Worm (Caenorhabditis elegans) whole organism, young adult: ENCODE measurements around the gene F13B6.2.
"Not testable (repeated sequence)": the region's sequence is repeated elsewhere in the genome, so short reads cannot be mapped to it uniquely, and the experiment has no call there.

ENCODE experiments used
- B0019.2 ChIP-seq: fragments of 200-800 bp; sonication (Bioruptor generic); conservative IDR thresholded peaks from 2 replicates; pipeline ENCODE4 v1.3.6; 2022; ENCODE audit warnings: missing genetic modification reagents, missing genetic modification characterization, missing compliant biosample characterization
- B0336.3 ChIP-seq: fragments of 200-800 bp; sonication (Bioruptor generic); IDR thresholded peaks from 2 replicates; pipeline ENCODE4 v1.3.6; 2022; ENCODE audit warnings: missing genetic modification characterization, missing compliant biosample characterization
- C17E4.6 ChIP-seq: fragments of 200-800 bp; sonication (Bioruptor generic); IDR thresholded peaks from 2 replicates; pipeline ENCODE4 v1.3.6; 2022; ENCODE audit warnings: missing genetic modification reagents, missing genetic modification characterization, missing compliant biosample characterization
- F22D6.2 ChIP-seq: sonication (generic microtip); optimal IDR thresholded peaks from 2 replicates; lab custom pipeline; 2016; ENCODE audit warnings: mild to moderate bottlenecking, missing genetic modification characterization, missing compliant biosample characterization
- F49E8.2 ChIP-seq: sonication (generic microtip); optimal IDR thresholded peaks from 3 replicates; lab custom pipeline; 2017; ENCODE audit warnings: missing genetic modification characterization, mild to moderate bottlenecking, missing compliant biosample characterization, antibody characterized with exemption, moderate library complexity; ENCODE audit not compliant: insufficient read depth
- Y67H2A.10 ChIP-seq: fragments of 200-800 bp; sonication (Bioruptor generic); conservative IDR thresholded peaks from 2 replicates; pipeline ENCODE4 v1.3.6; 2022; ENCODE audit warnings: missing genetic modification reagents, missing genetic modification characterization, missing compliant biosample characterization
- Y79H2A.3 ChIP-seq: fragments of 200-800 bp; sonication (Bioruptor generic); conservative IDR thresholded peaks from 2 replicates; pipeline ENCODE4 v1.3.6; 2022; ENCODE audit warnings: missing genetic modification reagents, missing genetic modification characterization, missing compliant biosample characterization
- Y95B8A.8 ChIP-seq: fragments of 200-800 bp; sonication (Bioruptor generic); IDR thresholded peaks from 2 replicates; pipeline ENCODE4 v1.3.6; 2022; ENCODE audit warnings: missing genetic modification reagents, missing genetic modification characterization, missing compliant biosample characterization
- ama-1 ChIP-seq, 3 experiments: fragments of 150-350 bp in 1 of 3; sonication (generic microtip) in 2 of 3; optimal IDR thresholded peaks; 2 replicates each; lab custom pipeline; 2014 to 2018; ENCODE audit warnings: missing biosample characterization in 2 of 3, missing genetic modification characterization in 2 of 3, missing genetic modification reagents in 2 of 3
- bed-2 ChIP-seq: fragments of 200-800 bp; sonication (Bioruptor generic); IDR thresholded peaks from 2 replicates; pipeline ENCODE4 v1.3.6; 2022; ENCODE audit warnings: missing genetic modification reagents, missing genetic modification characterization, missing compliant biosample characterization
- cebp-1 ChIP-seq, 2 experiments: fragments of 200-800 bp in 1 of 2; sonication (Bioruptor generic) in 1 of 2; sonication (generic microtip) in 1 of 2; IDR thresholded peaks in 1 of 2; optimal IDR thresholded peaks in 1 of 2; 2 replicates each; pipeline versions ENCODE4 v1.3.6 to Lab custom; 2017 to 2022; ENCODE audit warnings: missing compliant biosample characterization in 2 of 2, missing genetic modification characterization in 2 of 2, mild to moderate bottlenecking in 1 of 2, missing genetic modification reagents in 1 of 2, moderate library complexity in 1 of 2
- cebp-2 ChIP-seq: fragments of 200-800 bp; sonication (Bioruptor generic); IDR thresholded peaks from 2 replicates; pipeline ENCODE4 v1.3.6; 2022; ENCODE audit warnings: missing genetic modification characterization, missing compliant biosample characterization
- ceh-40 ChIP-seq: fragments of 200-800 bp; sonication (Bioruptor generic); IDR thresholded peaks from 2 replicates; pipeline ENCODE4 v1.3.6; 2022; ENCODE audit warnings: missing genetic modification characterization, missing compliant biosample characterization
- ceh-58 ChIP-seq: fragments of 200-800 bp; sonication (Bioruptor generic); IDR thresholded peaks from 2 replicates; pipeline ENCODE4 v1.3.6; 2022; ENCODE audit warnings: missing genetic modification characterization, missing compliant biosample characterization
- dox-1 ChIP-seq: fragments of 200-800 bp; sonication (Bioruptor generic); IDR thresholded peaks from 2 replicates; pipeline ENCODE4 v1.3.6; 2022; ENCODE audit warnings: missing genetic modification reagents, missing genetic modification characterization, missing compliant biosample characterization
- efl-1 ChIP-seq: fragments of 150-350 bp; optimal IDR thresholded peaks from 2 replicates; lab custom pipeline; 2014; ENCODE audit warnings: missing biosample characterization, missing genetic modification reagents, missing genetic modification characterization
- egl-44 ChIP-seq: fragments of 200-800 bp; sonication (Bioruptor generic); IDR thresholded peaks from 2 replicates; pipeline ENCODE4 v1.3.6; 2022; ENCODE audit warnings: missing genetic modification reagents, missing genetic modification characterization, missing compliant biosample characterization
- egrh-3 ChIP-seq: fragments of 200-800 bp; sonication (Bioruptor generic); IDR thresholded peaks from 2 replicates; pipeline ENCODE4 v1.3.6; 2022; ENCODE audit warnings: missing genetic modification reagents, missing genetic modification characterization, missing compliant biosample characterization
- ekl-4 ChIP-seq: fragments of 200-800 bp; sonication (Bioruptor generic); IDR thresholded peaks from 2 replicates; pipeline ENCODE4 v1.3.6; 2022; ENCODE audit warnings: missing genetic modification reagents, missing genetic modification characterization, missing compliant biosample characterization
- hmg-1.2 ChIP-seq: fragments of 200-800 bp; sonication (Bioruptor generic); IDR thresholded peaks from 2 replicates; pipeline ENCODE4 v1.3.6; 2022; ENCODE audit warnings: missing genetic modification reagents, missing genetic modification characterization, missing compliant biosample characterization
- hrde-1 ChIP-seq: sonication (generic microtip); optimal IDR thresholded peaks from 2 replicates; lab custom pipeline; 2016; ENCODE audit warnings: missing genetic modification characterization, mild to moderate bottlenecking, missing compliant biosample characterization, moderate library complexity, missing genotype, missing genetic modification reagents, borderline replicate concordance
- lin-26 ChIP-seq: fragments of 200-800 bp; sonication (Bioruptor generic); IDR thresholded peaks from 2 replicates; pipeline ENCODE4 v1.3.6; 2022; ENCODE audit warnings: missing genetic modification reagents, missing genetic modification characterization, missing compliant biosample characterization
- lin-54 ChIP-seq: fragments of 200-800 bp; sonication (Bioruptor generic); optimal IDR thresholded peaks from 2 replicates; lab custom pipeline; 2018; ENCODE audit warnings: mild to moderate bottlenecking, missing genetic modification characterization, missing compliant biosample characterization
- lir-1 ChIP-seq: fragments of 200-800 bp; sonication (Bioruptor generic); conservative IDR thresholded peaks from 2 replicates; pipeline ENCODE4 v1.3.6; 2022; ENCODE audit warnings: missing genetic modification reagents, missing genetic modification characterization, missing compliant biosample characterization
- lsl-1 ChIP-seq: fragments of 200-800 bp; sonication (Bioruptor generic); optimal IDR thresholded peaks from 2 replicates; lab custom pipeline; 2018; ENCODE audit warnings: mild to moderate bottlenecking, missing genetic modification characterization, moderate library complexity, missing compliant biosample characterization
- madf-3 ChIP-seq: fragments of 200-800 bp; sonication (Bioruptor generic); IDR thresholded peaks from 2 replicates; pipeline ENCODE4 v1.3.6; 2022; ENCODE audit warnings: missing genetic modification reagents, missing genetic modification characterization, missing compliant biosample characterization
- mcd-1 ChIP-seq: fragments of 200-800 bp; sonication (Bioruptor generic); IDR thresholded peaks from 2 replicates; pipeline ENCODE4 v1.3.6; 2022; ENCODE audit warnings: missing genetic modification reagents, missing genetic modification characterization, missing compliant biosample characterization
- pbrm-1 ChIP-seq: fragments of 200-800 bp; sonication (Bioruptor generic); IDR thresholded peaks from 2 replicates; pipeline ENCODE4 v1.3.6; 2022; ENCODE audit warnings: missing genetic modification reagents, missing genetic modification characterization, missing compliant biosample characterization
- pha-4 ChIP-seq: fragments of 150-350 bp; sonication (generic microtip); optimal IDR thresholded peaks from 2 replicates; lab custom pipeline; 2014; ENCODE audit warnings: missing biosample characterization, missing genetic modification reagents, missing genetic modification characterization
- rcor-1 ChIP-seq: fragments of 200-800 bp; sonication (Bioruptor generic); IDR thresholded peaks from 2 replicates; pipeline ENCODE4 v1.3.6; 2022; ENCODE audit warnings: missing genetic modification reagents, missing genetic modification characterization, missing compliant biosample characterization
- rec-8 ChIP-seq, 2 experiments: sonication (generic microtip); optimal IDR thresholded peaks; 2 replicates each; lab custom pipeline; 2016; ENCODE audit warnings: mild to moderate bottlenecking in 2 of 2, missing genetic modification characterization in 2 of 2, missing genetic modification reagents in 2 of 2, missing genotype in 2 of 2, missing biosample characterization in 1 of 2, missing compliant biosample characterization in 1 of 2, moderate library complexity in 1 of 2
- sea-2 ChIP-seq: fragments of 200-800 bp; sonication (Bioruptor generic); IDR thresholded peaks from 2 replicates; pipeline ENCODE4 v1.3.6; 2022; ENCODE audit warnings: missing genetic modification characterization, missing compliant biosample characterization
- snpc-1.3 ChIP-seq: sonication (generic microtip); optimal IDR thresholded peaks from 2 replicates; lab custom pipeline; 2017; ENCODE audit warnings: missing genetic modification characterization, mild to moderate bottlenecking, missing compliant biosample characterization, antibody characterized with exemption, moderate library complexity, missing genotype, missing genetic modification reagents; ENCODE audit not compliant: insufficient read depth
- snpc-3.4 ChIP-seq: sonication (generic microtip); optimal IDR thresholded peaks from 2 replicates; lab custom pipeline; 2017; ENCODE audit warnings: missing genetic modification characterization, mild to moderate bottlenecking, missing compliant biosample characterization, antibody characterized with exemption, moderate library complexity, missing genotype, missing genetic modification reagents
- snpc-4 ChIP-seq, 5 experiments: fragments of 150-350 bp in 1 of 5; sonication (generic microtip) in 4 of 5; optimal IDR thresholded peaks; 2 replicates each; lab custom pipeline; 2014 to 2018; ENCODE audit warnings: missing genetic modification characterization in 5 of 5, missing biosample characterization in 3 of 5, antibody characterized with exemption in 2 of 5, mild to moderate bottlenecking in 2 of 5, missing compliant biosample characterization in 2 of 5, missing genotype in 2 of 5, moderate library complexity in 2 of 5, missing genetic modification reagents in 1 of 5
- somi-1 ChIP-seq: fragments of 200-800 bp; sonication (Bioruptor generic); optimal IDR thresholded peaks from 2 replicates; lab custom pipeline; 2018; ENCODE audit warnings: mild to moderate bottlenecking, missing genetic modification characterization, missing compliant biosample characterization
- xnd-1 ChIP-seq: sonication (generic microtip); optimal IDR thresholded peaks from 2 replicates; lab custom pipeline; 2016; ENCODE audit warnings: missing genotype, missing genetic modification reagents, missing genetic modification characterization, missing compliant biosample characterization

The F13B6.2 gene

ce11 chrIV:7485565-7486200, 25.6 kb upstream of the F13B6.2 start:
- not testable (repeated sequence) for TF ChIP-seq ama-1 (optimal IDR thresholded peaks at IDR 0.05; lab: Kevin White, UChicago); cebp-1 (GFP tag; IDR thresholded peaks at IDR 0.05; lab: Robert Waterston, UW); snpc-4 (GFP tag; optimal IDR thresholded peaks at IDR 0.05; lab: Kevin White, UChicago)
- TF ChIP-seq ama-1 (GFP tag; optimal IDR thresholded peaks at IDR 0.05; lab: Kevin White, UChicago) (peak; percentile 32 to 33), snpc-3.4 (tag; lab: Kevin White, UChicago) (peak; percentile 49), cebp-1 (tag; optimal IDR thresholded peaks at IDR 0.05; lab: Kevin White, UChicago) (peak; percentile 5), F49E8.2 (tag; lab: Kevin White, UChicago) (peak; percentile 49), sea-2 (0 out of 2 replicates have a peak, but pooled peaks have one; percentile 69), rcor-1 (GFP tag; lab: Robert Waterston, UW) (peak; percentile 25; the same call in 1 of the 2 replicates), rec-8 (tag; optimal IDR thresholded peaks at IDR 0.05; lab: Kevin White, UChicago) (peak in 1 of 2 experiments; percentile 38), B0336.3 (GFP tag; lab: Robert Waterston, UW) (0 out of 2 replicates have a peak, but pooled peaks have one; percentile 34), lsl-1 (GFP tag; lab: Kevin White, UChicago) (peak; percentile 31), hrde-1 (tag; lab: Kevin White, UChicago) (peak; percentile 92), snpc-4 (tag; optimal IDR thresholded peaks at IDR 0.05; lab: Kevin White, UChicago) (peak in 1 of 4 experiments; percentile 43), lin-54 (GFP tag; lab: Kevin White, UChicago) (peak; percentile 47), Y79H2A.3 (GFP tag; lab: Robert Waterston, UW) (peak; percentile 49; the same call in 1 of the 2 replicates), ekl-4 (peak; percentile 37; the same call in 1 of the 2 replicates), lin-26 (GFP tag; lab: Robert Waterston, UW) (peak; percentile 87), Y95B8A.8 (peak; percentile 51; the same call in 1 of the 2 replicates), snpc-1.3 (tag; lab: Kevin White, UChicago) (peak; percentile 2), egrh-3 (GFP tag; lab: Robert Waterston, UW) (peak; percentile 40; the same call in 1 of the 2 replicates), egl-44 (GFP tag; lab: Robert Waterston, UW) (peak; percentile 53; the same call in 1 of the 2 replicates), ceh-40 (GFP tag; lab: Robert Waterston, UW) (0 out of 2 replicates have a peak, but pooled peaks have one; percentile 3)
- TF ChIP-seq, all 124 proteins: peak for 20; not testable (repeated sequence) for 104

- TF ChIP-seq pbrm-1 (GFP tag; lab: Robert Waterston, UW) (peak; percentile 41; the same call in 1 of the 2 replicates), hmg-1.2 (0 out of 2 replicates have a peak, but pooled peaks have one; percentile 8), C17E4.6 (no peak)
These were observed 18.0 kb upstream of the F13B6.2 start, which contains the start of gene rod-1 for ce11 chrIV:7478134-7478533. Gene rod-1, plus strand, starts transcription at chrIV:7478452.

ce11 chrIV:7477697-7478096, 17.6 kb upstream of the F13B6.2 start:
- TF ChIP-seq Y67H2A.10 (peak; percentile 56; the same call in 1 of the 2 replicates), lin-54 (GFP tag; lab: Kevin White, UChicago) (peak; percentile 85), hrde-1 (tag; lab: Kevin White, UChicago) (peak; percentile 69), pbrm-1 (GFP tag; lab: Robert Waterston, UW) (peak; percentile 90), cebp-2 (GFP tag; lab: Robert Waterston, UW) (no peak), snpc-1.3 (tag; lab: Kevin White, UChicago) (peak; percentile 50), F22D6.2 (no peak), rcor-1 (GFP tag; lab: Robert Waterston, UW) (peak; percentile 80), F49E8.2 (tag; lab: Kevin White, UChicago) (peak; percentile 84), ceh-58 (no peak), B0019.2 (peak; percentile 88), xnd-1 (tag; lab: Kevin White, UChicago) (peak; percentile 95), dox-1 (GFP tag; lab: Robert Waterston, UW) (peak; percentile 88), ekl-4 (peak; percentile 72), somi-1 (no peak), efl-1 (GFP tag; lab: Kevin White, UChicago) (peak; percentile 99), mcd-1 (GFP tag; lab: Robert Waterston, UW) (peak; percentile 54; the same call in 1 of the 2 replicates), madf-3 (GFP tag; lab: Robert Waterston, UW) (peak; percentile 89), ama-1 (optimal IDR thresholded peaks at IDR 0.05; lab: Kevin White, UChicago) (no peak), ama-1 (GFP tag; optimal IDR thresholded peaks at IDR 0.05; lab: Kevin White, UChicago) (no peak), pha-4 (no peak), lsl-1 (GFP tag; lab: Kevin White, UChicago) (peak; percentile 98), snpc-4 (GFP tag; optimal IDR thresholded peaks at IDR 0.05; lab: Kevin White, UChicago) (peak; percentile 77), snpc-4 (tag; optimal IDR thresholded peaks at IDR 0.05; lab: Kevin White, UChicago) (peak in 3 of 4 experiments; percentile 40 to 61 (median 41)), bed-2 (GFP tag; lab: Robert Waterston, UW) (no peak), lir-1 (GFP tag; lab: Robert Waterston, UW) (peak; percentile 48; the same call in 1 of the 2 replicates), hmg-1.2 (peak; percentile 54)
